Worm (Caenorhabditis elegans) whole organism, L4 larva: Measurements from ENCODE around the gene C08F8.6.
"Not testable (repeated sequence)": the region's sequence is repeated elsewhere in the genome, so short reads cannot be mapped to it uniquely, and the experiment has no call there.

Experiments
- F37D6.2 ChIP-seq: sonication (generic microtip); optimal IDR thresholded peaks from 2 replicates; lab custom pipeline; 2016; ENCODE audit warnings: mild to moderate bottlenecking, missing genetic modification characterization, missing compliant biosample characterization
- F44E2.7 ChIP-seq: fragments of 200-800 bp; sonication (Bioruptor generic); IDR thresholded peaks from 2 replicates; pipeline ENCODE4 v2.1.2; 2022; ENCODE audit warnings: missing genetic modification characterization, missing compliant biosample characterization
- F49E8.2 ChIP-seq: sonication (generic microtip); optimal IDR thresholded peaks from 2 replicates; lab custom pipeline; 2016; ENCODE audit warnings: missing compliant biosample characterization, mild to moderate bottlenecking, missing genetic modification characterization, borderline replicate concordance
- T20F7.1 ChIP-seq: fragments of 200-800 bp; sonication (Bioruptor generic); optimal IDR thresholded peaks from 2 replicates; lab custom pipeline; 2018; ENCODE audit warnings: mild to moderate bottlenecking, missing genetic modification characterization, missing compliant biosample characterization
- T26A8.4 ChIP-seq: fragments of 200-800 bp; sonication (Bioruptor generic); IDR thresholded peaks from 2 replicates; pipeline ENCODE4 v1.3.6; 2022; ENCODE audit warnings: missing genetic modification characterization, missing compliant biosample characterization
- Y48G9A.11 ChIP-seq: fragments of 200-800 bp; sonication (Bioruptor generic); IDR thresholded peaks from 2 replicates; pipeline ENCODE4 v1.3.6; 2022; ENCODE audit warnings: missing genetic modification reagents, missing genetic modification characterization, missing compliant biosample characterization
- ZK546.5 ChIP-seq, 2 experiments: sonication (generic microtip); optimal IDR thresholded peaks; 2 replicates each; lab custom pipeline; 2017; ENCODE audit warnings: missing biosample characterization in 2 of 2, missing genetic modification characterization in 2 of 2
- aha-1 ChIP-seq: fragments of 150-350 bp; peaks from one replicate; lab custom pipeline; 2014; ENCODE audit warnings: missing biosample characterization, missing genetic modification characterization
- arid-1 ChIP-seq: fragments of 200-800 bp; sonication (Bioruptor generic); conservative IDR thresholded peaks from 2 replicates; pipeline ENCODE4 v1.3.6; 2022; ENCODE audit warnings: missing genetic modification reagents, missing genetic modification characterization, missing compliant biosample characterization
- ceh-20 ChIP-seq: fragments of 200-800 bp; sonication (Bioruptor generic); IDR thresholded peaks from 2 replicates; pipeline ENCODE4 v1.3.6; 2022; ENCODE audit warnings: missing genetic modification reagents, missing genetic modification characterization, missing compliant biosample characterization
- daf-16 ChIP-seq, 3 experiments: sonication (generic microtip); optimal IDR thresholded peaks; 2 replicates each; lab custom pipeline; 2016 to 2017; ENCODE audit warnings: missing genetic modification characterization in 3 of 3, missing genetic modification reagents in 3 of 3, mild to moderate bottlenecking in 2 of 3, missing compliant biosample characterization in 2 of 3, missing biosample characterization in 1 of 3, moderate library complexity in 1 of 3
- dmd-6 ChIP-seq: fragments of 200-800 bp; sonication (Bioruptor generic); IDR thresholded peaks from 2 replicates; pipeline ENCODE4 v1.3.6; 2022; ENCODE audit warnings: missing genetic modification reagents, missing genetic modification characterization, missing compliant biosample characterization
- dmd-9 ChIP-seq: fragments of 200-800 bp; sonication (Bioruptor generic); IDR thresholded peaks from 2 replicates; pipeline ENCODE4 v1.3.6; 2022; ENCODE audit warnings: missing genetic modification reagents, missing genetic modification characterization, missing compliant biosample characterization
- dpl-1 ChIP-seq: fragments of 150-350 bp; optimal IDR thresholded peaks from 2 replicates; lab custom pipeline; 2014; ENCODE audit warnings: missing biosample characterization, missing genetic modification reagents, missing genetic modification characterization
- duxl-1 ChIP-seq: sonication (generic microtip); optimal IDR thresholded peaks from 2 replicates; lab custom pipeline; 2016; ENCODE audit warnings: mild to moderate bottlenecking, missing genetic modification characterization, moderate library complexity, missing compliant biosample characterization; ENCODE audit not compliant: poor library complexity
- dve-1 ChIP-seq: sonication (generic microtip); optimal IDR thresholded peaks from 2 replicates; lab custom pipeline; 2017; ENCODE audit warnings: antibody characterized with exemption, mild to moderate bottlenecking, missing genetic modification characterization, missing compliant biosample characterization; ENCODE audit not compliant: insufficient read depth
- hif-1 ChIP-seq, 2 experiments: sonication (generic microtip); optimal IDR thresholded peaks; 2 replicates each; lab custom pipeline; 2016 to 2017; ENCODE audit warnings: missing compliant biosample characterization in 2 of 2, missing genetic modification characterization in 2 of 2, missing genetic modification reagents in 2 of 2, missing genotype in 2 of 2, mild to moderate bottlenecking in 1 of 2
- hlh-30 ChIP-seq: sonication (generic microtip); optimal IDR thresholded peaks from 2 replicates; lab custom pipeline; 2017; ENCODE audit warnings: antibody characterized with exemption, mild to moderate bottlenecking, missing genetic modification characterization, missing compliant biosample characterization; ENCODE audit not compliant: insufficient read depth
- hmg-1.1 ChIP-seq: fragments of 200-800 bp; sonication (Bioruptor generic); IDR thresholded peaks from 2 replicates; pipeline ENCODE4 v1.3.6; 2022; ENCODE audit warnings: missing genetic modification reagents, missing genetic modification characterization, missing compliant biosample characterization
- jun-1 ChIP-seq: fragments of 150-350 bp; optimal IDR thresholded peaks from 2 replicates; lab custom pipeline; 2014; ENCODE audit warnings: missing biosample characterization, missing genetic modification reagents, missing genetic modification characterization
- lin-1 ChIP-seq: fragments of 200-800 bp; sonication (Bioruptor generic); IDR thresholded peaks from 2 replicates; pipeline ENCODE4 v1.3.6; 2022; ENCODE audit warnings: missing genetic modification reagents, missing genetic modification characterization, missing compliant biosample characterization
- lin-29 ChIP-seq: fragments of 200-800 bp; sonication (Bioruptor generic); IDR thresholded peaks from 2 replicates; pipeline ENCODE4 v1.3.6; 2022; ENCODE audit warnings: missing genetic modification reagents, missing genetic modification characterization, missing compliant biosample characterization
- lsy-2 ChIP-seq, 2 experiments: fragments of 150-350 bp in 1 of 2; sonication (generic microtip) in 1 of 2; optimal IDR thresholded peaks; 2 replicates each; lab custom pipeline; 2014 to 2017; ENCODE audit warnings: missing biosample characterization in 2 of 2, missing genetic modification characterization in 2 of 2
- mdt-29 ChIP-seq: fragments of 200-800 bp; sonication (Bioruptor generic); IDR thresholded peaks from 2 replicates; pipeline ENCODE4 v1.3.6; 2022; ENCODE audit warnings: missing genetic modification reagents, missing genetic modification characterization, missing compliant biosample characterization
- mep-1 ChIP-seq: fragments of 150-350 bp; sonication (generic microtip); optimal IDR thresholded peaks from 3 replicates; lab custom pipeline; 2014; ENCODE audit warnings: missing biosample characterization, missing genetic modification characterization
- mes-2 ChIP-seq: sonication (generic microtip); optimal IDR thresholded peaks from 2 replicates; lab custom pipeline; 2016; ENCODE audit warnings: missing genotype, mild to moderate bottlenecking, missing genetic modification characterization, missing compliant biosample characterization; ENCODE audit not compliant: poor library complexity, severe bottlenecking
- mxl-3 ChIP-seq: fragments of 200-800 bp; sonication (Bioruptor generic); optimal IDR thresholded peaks from 2 replicates; lab custom pipeline; 2018; ENCODE audit warnings: mild to moderate bottlenecking, missing genetic modification characterization, missing compliant biosample characterization
- nhr-11 ChIP-seq: fragments of 150-350 bp; optimal IDR thresholded peaks from 2 replicates; lab custom pipeline; 2014; ENCODE audit warnings: missing biosample characterization, missing genetic modification characterization
- nhr-28 ChIP-seq: fragments of 150-350 bp; optimal IDR thresholded peaks from 2 replicates; lab custom pipeline; 2014; ENCODE audit warnings: missing biosample characterization, missing genetic modification characterization
- nhr-42 ChIP-seq: fragments of 200-800 bp; sonication (Bioruptor generic); IDR thresholded peaks from 2 replicates; pipeline ENCODE4 v1.3.6; 2022; ENCODE audit warnings: missing genetic modification characterization, missing compliant biosample characterization
- nhr-48 ChIP-seq: sonication (generic microtip); optimal IDR thresholded peaks from 2 replicates; lab custom pipeline; 2016; ENCODE audit warnings: mild to moderate bottlenecking, missing genetic modification characterization, missing compliant biosample characterization
- nhr-77 ChIP-seq: fragments of 150-350 bp; optimal IDR thresholded peaks from 2 replicates; lab custom pipeline; 2014; ENCODE audit warnings: missing biosample characterization, missing genetic modification characterization
- pha-4 ChIP-seq, 2 experiments: fragments of 150-350 bp in 1 of 2; fragments of 200-800 bp in 1 of 2; sonication (Bioruptor generic) in 1 of 2; IDR thresholded peaks in 1 of 2; optimal IDR thresholded peaks in 1 of 2; 2 replicates each; pipeline versions ENCODE4 v1.3.6 to Lab custom; 2014 to 2022; ENCODE audit warnings: missing genetic modification characterization in 2 of 2, missing genetic modification reagents in 2 of 2, missing biosample characterization in 1 of 2, missing compliant biosample characterization in 1 of 2
- php-3 ChIP-seq: fragments of 200-800 bp; sonication (Bioruptor generic); IDR thresholded peaks from 2 replicates; pipeline ENCODE4 v1.3.6; 2022; ENCODE audit warnings: missing genetic modification reagents, missing genetic modification characterization, missing compliant biosample characterization
- pqm-1 ChIP-seq: sonication (generic microtip); optimal IDR thresholded peaks from 2 replicates; lab custom pipeline; 2017; ENCODE audit warnings: missing biosample characterization, missing genetic modification characterization
- saeg-2 ChIP-seq: fragments of 200-800 bp; sonication (Bioruptor generic); IDR thresholded peaks from 2 replicates; pipeline ENCODE4 v1.3.6; 2022; ENCODE audit warnings: missing genetic modification reagents, missing genetic modification characterization, missing compliant biosample characterization
- set-16 ChIP-seq: fragments of 200-800 bp; sonication (Bioruptor generic); IDR thresholded peaks from 2 replicates; pipeline ENCODE4 v1.3.6; 2022; ENCODE audit warnings: missing genetic modification reagents, missing genetic modification characterization, missing compliant biosample characterization
- snpc-1.2 ChIP-seq: fragments of 200-800 bp; sonication (Bioruptor generic); IDR thresholded peaks from 2 replicates; pipeline ENCODE4 v1.3.6; 2022; ENCODE audit warnings: missing genetic modification reagents, missing genetic modification characterization, missing compliant biosample characterization
- tra-1 ChIP-seq: fragments of 200-800 bp; sonication (Bioruptor generic); IDR thresholded peaks from 2 replicates; pipeline ENCODE4 v1.3.6; 2022; ENCODE audit warnings: missing genetic modification reagents, missing genetic modification characterization, missing compliant biosample characterization
- unc-130 ChIP-seq: sonication (generic microtip); optimal IDR thresholded peaks from 2 replicates; lab custom pipeline; 2016; ENCODE audit warnings: missing genetic modification reagents, missing genetic modification characterization, missing compliant biosample characterization
- unc-62 ChIP-seq, 3 experiments: fragments of 150-350 bp in 1 of 3; sonication (generic microtip); optimal IDR thresholded peaks in 2 of 3; peaks in 1 of 3; 1 replicate in 1 of 3; 2 replicates in 2 of 3; lab custom pipeline; 2014 to 2017; ENCODE audit warnings: missing biosample characterization in 3 of 3, missing genetic modification characterization in 3 of 3, missing genetic modification reagents in 3 of 3, missing genotype in 1 of 3
- vab-7 ChIP-seq: fragments of 200-800 bp; sonication (Bioruptor generic); IDR thresholded peaks from 2 replicates; pipeline ENCODE4 v1.3.6; 2022; ENCODE audit warnings: missing genetic modification reagents, missing genetic modification characterization, missing compliant biosample characterization
- zfp-2 ChIP-seq: sonication (generic microtip); optimal IDR thresholded peaks from 2 replicates; lab custom pipeline; 2016; ENCODE audit warnings: mild to moderate bottlenecking, missing genetic modification characterization, missing compliant biosample characterization
- ztf-7 ChIP-seq: fragments of 150-350 bp; optimal IDR thresholded peaks from 2 replicates; lab custom pipeline; 2014; ENCODE audit warnings: missing biosample characterization, missing genetic modification characterization

Gene C08F8.6

ce11 chrIV:11180077-11180476, 15.3 kb upstream of the C08F8.6 start:
- TF ChIP-seq unc-62 (GFP tag; optimal IDR thresholded peaks at IDR 0.05 in 1 of 2; lab: Kevin White, UChicago) (peak in 1 of 2 experiments; percentile 67), unc-62 (tag; optimal IDR thresholded peaks at IDR 0.05; lab: Kevin White, UChicago) (no peak), nhr-28 (peak; percentile 99), aha-1 (peak; percentile 78), dve-1 (tag; lab: Kevin White, UChicago) (peak; percentile 30), snpc-1.2 (GFP tag; lab: Robert Waterston, UW) (no peak), daf-16 (GFP tag; optimal IDR thresholded peaks at IDR 0.05; lab: Kevin White, UChicago) (no peak), daf-16 (tag; optimal IDR thresholded peaks at IDR 0.05; lab: Kevin White, UChicago) (peak; percentile 41), ztf-7 (tag; lab: Kevin White, UChicago) (no peak), F44E2.7 (no peak), lsy-2 (tag; optimal IDR thresholded peaks at IDR 0.05; lab: Kevin White, UChicago) (peak in 1 of 2 experiments; percentile 3), nhr-77 (tag; lab: Kevin White, UChicago) (peak; percentile 27)

ce11 chrIV:11179123-11179740, 14.5 kb upstream of the C08F8.6 start, which contains the start of gene cpt-2:
cpt-2 (plus strand) TSS chrIV:11179645.
- TF ChIP-seq nhr-48 (tag; lab: Kevin White, UChicago), result peak; percentile 72
- peak; percentile 61 for TF ChIP-seq F49E8.2 (tag; lab: Kevin White, UChicago)
- TF ChIP-seq T20F7.1 (GFP tag; lab: Kevin White, UChicago), result peak; percentile 79
- peak; percentile 46 for TF ChIP-seq unc-130 (GFP tag; lab: Kevin White, UChicago)
- TF ChIP-seq Y48G9A.11 (GFP tag; lab: Robert Waterston, UW), result peak; percentile 90
- peak; percentile 75; the same call in 1 of the 2 replicates for TF ChIP-seq pha-4 (GFP tag; IDR thresholded peaks at IDR 0.05; lab: Robert Waterston, UW)
- not testable (repeated sequence) for TF ChIP-seq pha-4, unc-62 (tag; optimal IDR thresholded peaks at IDR 0.05; lab: Kevin White, UChicago)
- peak; percentile 13 to 73 for TF ChIP-seq daf-16 (GFP tag; optimal IDR thresholded peaks at IDR 0.05; lab: Kevin White, UChicago)
- TF ChIP-seq daf-16 (tag; optimal IDR thresholded peaks at IDR 0.05; lab: Kevin White, UChicago), result peak; percentile 77
- TF ChIP-seq dmd-9 (GFP tag; lab: Robert Waterston, UW), result peak; percentile 91
- TF ChIP-seq lin-1 (GFP tag; lab: Robert Waterston, UW), result peak; percentile 77
- TF ChIP-seq T26A8.4 (GFP tag; lab: Robert Waterston, UW), result peak; percentile 93
- peak; percentile 90 for TF ChIP-seq arid-1 (GFP tag; lab: Robert Waterston, UW)
- peak; percentile 90 for TF ChIP-seq mxl-3 (GFP tag; lab: Kevin White, UChicago)
- TF ChIP-seq lin-29 (GFP tag; lab: Robert Waterston, UW), result peak; percentile 79
- peak; percentile 85 for TF ChIP-seq mdt-29 (GFP tag; lab: Robert Waterston, UW)
- peak in 1 of 2 experiments; percentile 52 for TF ChIP-seq ZK546.5 (tag; optimal IDR thresholded peaks at IDR 0.05; lab: Kevin White, UChicago)
- 0 out of 2 replicates have a peak, but pooled peaks have one; percentile 43 for TF ChIP-seq saeg-2
- TF ChIP-seq nhr-11, result peak; percentile 75
- peak; percentile 87 for TF ChIP-seq vab-7 (GFP tag; lab: Robert Waterston, UW)
- peak; percentile 92 for TF ChIP-seq mes-2 (tag; lab: Kevin White, UChicago)
- TF ChIP-seq pqm-1 (tag; lab: Kevin White, UChicago), result peak; percentile 35
- TF ChIP-seq ztf-7 (tag; lab: Kevin White, UChicago), result peak; percentile 67
- peak; percentile 94 for TF ChIP-seq ceh-20 (GFP tag; lab: Robert Waterston, UW)
- TF ChIP-seq hmg-1.1 (GFP tag; lab: Robert Waterston, UW), result peak; percentile 83
- TF ChIP-seq hlh-30 (tag; lab: Kevin White, UChicago), result peak; percentile 70
- peak; percentile 79 for TF ChIP-seq php-3 (GFP tag; lab: Robert Waterston, UW)
- TF ChIP-seq F37D6.2, result peak; percentile 74
- peak; percentile 32 for TF ChIP-seq zfp-2
- TF ChIP-seq duxl-1 (tag; lab: Kevin White, UChicago), result peak; percentile 76
- peak; percentile 76 for TF ChIP-seq dpl-1 (GFP tag; lab: Kevin White, UChicago)
- peak; percentile 90 for TF ChIP-seq tra-1
- peak; percentile 40; the same call in 1 of the 2 replicates for TF ChIP-seq set-16 (GFP tag; lab: Robert Waterston, UW)
- peak; percentile 40 for TF ChIP-seq jun-1 (tag; lab: Kevin White, UChicago)
- TF ChIP-seq hif-1 (tag; optimal IDR thresholded peaks at IDR 0.05; lab: Kevin White, UChicago), result peak in 1 of 2 experiments; percentile 57
- peak; percentile 49 to 92 for TF ChIP-seq lsy-2 (tag; optimal IDR thresholded peaks at IDR 0.05; lab: Kevin White, UChicago)
- TF ChIP-seq dmd-6 (GFP tag; lab: Robert Waterston, UW), result peak; percentile 94
- TF ChIP-seq nhr-42 (GFP tag; lab: Robert Waterston, UW), result peak; percentile 87
- peak; percentile 86 for TF ChIP-seq mep-1 (tag; lab: Kevin White, UChicago)
- TF ChIP-seq unc-62 (GFP tag; optimal IDR thresholded peaks at IDR 0.05 in 1 of 2; lab: Kevin White, UChicago), result peak in 1 of 2 experiments; percentile 97
